Worm (Caenorhabditis elegans): ENCODE measurements around the gene T28D6.7.

T28D6.7 gene

ce11 chrIII:11352840-11353239 is 6.6 kb upstream of the T28D6.7 start:
- TF ChIP-seq duxl-1 (tag; optimal IDR thresholded peaks at IDR 0.05; ENCODE audit: poor library complexity) (no peak), jun-1 (tag; optimal IDR thresholded peaks at IDR 0.05) (no peak), F37D6.2 (tag; optimal IDR thresholded peaks at IDR 0.05) (no peak), Y105C5A.15 (GFP tag; IDR thresholded peaks at IDR 0.05) (no peak), F10B5.3 (tag; optimal IDR thresholded peaks at IDR 0.05) (no peak), ceh-28 (tag; optimal IDR thresholded peaks at IDR 0.05) (no peak), mxl-2 (GFP tag; conservative IDR thresholded peaks at IDR 0.05) (no peak), ceh-62 (tag; optimal IDR thresholded peaks at IDR 0.05) (no peak), zfp-2 (tag; optimal IDR thresholded peaks at IDR 0.05) (no peak), tra-1 (GFP tag; IDR thresholded peaks at IDR 0.05) (no peak), nhr-42 (GFP tag; IDR thresholded peaks at IDR 0.05) (no peak), unc-130 (GFP tag; optimal IDR thresholded peaks at IDR 0.05) (no peak), zip-11 (GFP tag; IDR thresholded peaks at IDR 0.05) (peak; percentile 70; the same call in 1 of the 2 replicates), Y48G9A.11 (GFP tag; IDR thresholded peaks at IDR 0.05) (no peak), mxl-3 (GFP tag; optimal IDR thresholded peaks at IDR 0.05) (no peak), rbr-2 (tag; optimal IDR thresholded peaks at IDR 0.05) (peak; percentile 14), nhr-41 (GFP tag; IDR thresholded peaks at IDR 0.05) (no peak), daf-8 (GFP tag; IDR thresholded peaks at IDR 0.05) (no peak), pqm-1 (tag; optimal IDR thresholded peaks at IDR 0.05) (no peak), hlh-30 (tag; optimal IDR thresholded peaks at IDR 0.05; ENCODE audit: insufficient read depth) (peak; percentile 45), nhr-102 (tag; optimal IDR thresholded peaks at IDR 0.05) (no peak), nhr-48 (tag; optimal IDR thresholded peaks at IDR 0.05) (no peak), spr-3 (GFP tag; optimal IDR thresholded peaks at IDR 0.05) (no peak), lin-13 (GFP tag; optimal IDR thresholded peaks at IDR 0.05) (peak; percentile 43), ces-1 (GFP tag; optimal IDR thresholded peaks at IDR 0.05) (no peak), php-3 (GFP tag; IDR thresholded peaks at IDR 0.05) (no peak), nhr-11 (tag; optimal IDR thresholded peaks at IDR 0.05) (peak; percentile 22), nhr-25 (tag; optimal IDR thresholded peaks at IDR 0.05; ENCODE audit: borderline replicate concordance, insufficient read depth) (no peak), mes-2 (tag; optimal IDR thresholded peaks at IDR 0.05; ENCODE audit: poor library complexity, severe bottlenecking) (peak; percentile 76), ceh-82 (tag; optimal IDR thresholded peaks at IDR 0.05) (no peak), unc-39 (tag; optimal IDR thresholded peaks at IDR 0.05) (no peak), spr-1 (tag; optimal IDR thresholded peaks at IDR 0.05) (no peak), daf-19 (GFP tag; conservative IDR thresholded peaks at IDR 0.05) (no peak), lin-39 (tag; optimal IDR thresholded peaks at IDR 0.05) (no peak), snpc-1.2 (GFP tag; IDR thresholded peaks at IDR 0.05) (no peak), fkh-10 (GFP tag; optimal IDR thresholded peaks at IDR 0.05) (no peak), Y75B8A.6 (GFP tag; IDR thresholded peaks at IDR 0.05) (peak; percentile 57; the same call in 1 of the 2 replicates), hmg-1.1 (GFP tag; IDR thresholded peaks at IDR 0.05) (peak; percentile 59; the same call in 1 of the 2 replicates), F49E8.2 (tag; optimal IDR thresholded peaks at IDR 0.05; ENCODE audit: borderline replicate concordance) (no peak), hif-1 (tag; optimal IDR thresholded peaks at IDR 0.05) (no peak), T26A8.4 (GFP tag; IDR thresholded peaks at IDR 0.05) (no peak), lir-3 (tag; optimal IDR thresholded peaks at IDR 0.05) (no peak), egl-43 (GFP tag; IDR thresholded peaks at IDR 0.05) (peak; percentile 75), mdl-1 (tag; optimal IDR thresholded peaks at IDR 0.05) (no peak), aha-1 (tag) (peak; percentile 85), aly-2 (tag; optimal IDR thresholded peaks at IDR 0.05) (no peak), attf-4 (tag; optimal IDR thresholded peaks at IDR 0.05) (no peak), fos-1 (tag; optimal IDR thresholded peaks at IDR 0.05) (no peak), ztf-7 (tag; optimal IDR thresholded peaks at IDR 0.05) (no peak), madf-9 (GFP tag; conservative IDR thresholded peaks at IDR 0.05) (no peak), nhr-77 (tag; optimal IDR thresholded peaks at IDR 0.05) (no peak), F44E2.7 (GFP tag; IDR thresholded peaks at IDR 0.05) (no peak)
